Worm (Caenorhabditis elegans): Measurements from ENCODE around the gene his-39.

ce11 chrV:8560916-8561315 lies 24.6 kb downstream of the his-39 start, which contains the start of gene acr-16:
- TF ChIP-seq F49E8.2 (tag; optimal IDR thresholded peaks at IDR 0.05; ENCODE audit: insufficient read depth) = no peak
- TF ChIP-seq sea-2 (GFP tag; IDR thresholded peaks at IDR 0.05) = no peak
- TF ChIP-seq dpl-1 (GFP tag; optimal IDR thresholded peaks at IDR 0.05) = no peak
- no peak for TF ChIP-seq egl-18 (GFP tag; IDR thresholded peaks at IDR 0.05)
- no peak for TF ChIP-seq nfya-1 (tag; optimal IDR thresholded peaks at IDR 0.05; ENCODE audit: borderline replicate concordance, insufficient read depth)
- TF ChIP-seq ztf-18 (tag; optimal IDR thresholded peaks at IDR 0.05) = no peak
